Worm (Caenorhabditis elegans) whole organism, L3 larva: Measurements from ENCODE around the gene glb-34.

Source experiments
- R02D3.7 ChIP-seq: fragments of 150-350 bp; optimal IDR thresholded peaks from 2 replicates; lab custom pipeline; 2014; ENCODE audit warnings: missing biosample characterization, missing genetic modification characterization
- ceh-16 ChIP-seq: sonication (generic microtip); optimal IDR thresholded peaks from 2 replicates; lab custom pipeline; 2017; ENCODE audit warnings: missing biosample characterization, missing genetic modification characterization
- ceh-28 ChIP-seq: fragments of 150-350 bp; optimal IDR thresholded peaks from 2 replicates; lab custom pipeline; 2014; ENCODE audit warnings: missing biosample characterization, missing genetic modification reagents, missing genetic modification characterization
- egl-27 ChIP-seq: sonication (generic microtip); optimal IDR thresholded peaks from 4 replicates; lab custom pipeline; 2017; ENCODE audit warnings: missing biosample characterization, missing genetic modification reagents, missing genetic modification characterization
- elt-3 ChIP-seq, 3 experiments: fragments of 150-350 bp in 1 of 3; sonication (generic microtip) in 2 of 3; optimal IDR thresholded peaks; 2 replicates in 2 of 3; 4 replicates in 1 of 3; lab custom pipeline; 2014 to 2017; ENCODE audit warnings: missing biosample characterization in 3 of 3, missing genetic modification characterization in 3 of 3
- eor-1 ChIP-seq, 2 experiments: fragments of 150-350 bp; optimal IDR thresholded peaks; 2 replicates each; lab custom pipeline; 2014 to 2018; ENCODE audit warnings: missing biosample characterization in 2 of 2, missing genetic modification characterization in 2 of 2
- fkh-10 ChIP-seq: sonication (generic microtip); optimal IDR thresholded peaks from 2 replicates; lab custom pipeline; 2017; ENCODE audit warnings: missing biosample characterization, missing genetic modification reagents, missing genetic modification characterization
- nfya-1 ChIP-seq: sonication (generic microtip); optimal IDR thresholded peaks from 2 replicates; lab custom pipeline; 2017; ENCODE audit warnings: missing genetic modification characterization, mild to moderate bottlenecking, missing compliant biosample characterization, antibody characterized with exemption, moderate library complexity; ENCODE audit not compliant: insufficient read depth
- nhr-237 ChIP-seq: fragments of 150-350 bp; optimal IDR thresholded peaks from 2 replicates; lab custom pipeline; 2014; ENCODE audit warnings: missing biosample characterization, missing genetic modification characterization
- nhr-25 ChIP-seq: sonication (generic microtip); optimal IDR thresholded peaks from 2 replicates; lab custom pipeline; 2017; ENCODE audit warnings: missing biosample characterization, missing genetic modification characterization
- pha-4 ChIP-seq: fragments of 150-350 bp; optimal IDR thresholded peaks from 2 replicates; lab custom pipeline; 2014; ENCODE audit warnings: missing biosample characterization, missing genetic modification reagents, missing genetic modification characterization
- snpc-4 ChIP-seq: fragments of 150-350 bp; optimal IDR thresholded peaks from 2 replicates; lab custom pipeline; 2014; ENCODE audit warnings: missing biosample characterization, missing genetic modification characterization
- unc-62 ChIP-seq: fragments of 150-350 bp; sonication (generic microtip); optimal IDR thresholded peaks from 4 replicates; lab custom pipeline; 2014; ENCODE audit warnings: missing biosample characterization, missing genetic modification reagents, missing genetic modification characterization

DNA sequence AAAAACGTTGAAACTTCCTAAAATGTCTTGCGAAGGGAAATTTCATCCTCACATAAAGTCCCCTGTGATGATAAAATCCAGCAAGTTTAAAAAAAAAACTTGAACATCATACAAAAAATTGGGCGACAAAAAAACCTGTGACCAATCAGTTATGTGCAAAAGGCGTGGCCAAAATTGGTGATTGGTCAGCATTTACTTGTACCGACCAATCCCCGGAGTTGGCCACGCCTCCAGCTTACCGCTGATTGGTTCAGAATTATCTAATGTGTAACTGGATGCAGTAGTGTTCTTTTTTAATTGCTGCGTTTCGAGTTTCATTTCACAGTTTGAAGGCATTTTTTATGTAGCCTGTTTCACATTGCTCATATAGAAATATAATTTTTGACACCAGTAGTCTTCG lies 561 bp upstream of the glb-34 start:
- TF ChIP-seq snpc-4 (no peak), eor-1 (tag; optimal IDR thresholded peaks at IDR 0.05; lab: Kevin White, UChicago) (no peak), pha-4 (no peak), ceh-16 (tag; lab: Kevin White, UChicago) (no peak), nfya-1 (tag; lab: Kevin White, UChicago) (peak; percentile 82), nhr-25 (tag; lab: Kevin White, UChicago) (no peak), elt-3 (tag; optimal IDR thresholded peaks at IDR 0.05; lab: Kevin White, UChicago) (no peak), ceh-28 (no peak), fkh-10 (GFP tag; lab: Kevin White, UChicago) (no peak), R02D3.7 (tag; lab: Kevin White, UChicago) (no peak), unc-62 (no peak), nhr-237 (no peak), egl-27 (tag; lab: Kevin White, UChicago) (no peak)
